Fruit fly (Drosophila melanogaster) whole organism, embryonic: ENCODE data around the gene sloth1.

Source experiments
- CG13424 ChIP-seq: fragments of 200-800 bp; sonication (Bioruptor generic); optimal IDR thresholded peaks from 2 replicates; lab custom pipeline; 2019; ENCODE audit warnings: missing biosample characterization, mild to moderate bottlenecking, missing genetic modification characterization, moderate library complexity
- CG8924 ChIP-seq: fragments of 200-800 bp; optimal IDR thresholded peaks from 3 replicates; lab custom pipeline; 2019; ENCODE audit warnings: missing biosample characterization, mild to moderate bottlenecking, missing genetic modification characterization, moderate library complexity
- Hr78 ChIP-seq, 2 experiments: fragments of 200-800 bp in 1 of 2; fragments of >200 bp in 1 of 2; sonication (Bioruptor generic) in 1 of 2; optimal IDR thresholded peaks; 2 replicates each; lab custom pipeline; 2017 to 2019; ENCODE audit warnings: missing biosample characterization in 2 of 2, missing genetic modification characterization in 2 of 2, mild to moderate bottlenecking in 1 of 2, moderate library complexity in 1 of 2
- cad ChIP-seq: fragments of >200 bp; optimal IDR thresholded peaks from 2 replicates; lab custom pipeline; 2017; ENCODE audit warnings: missing biosample characterization, missing genetic modification characterization
- dimm ChIP-seq: fragments of 200-800 bp; sonication (Bioruptor generic); IDR thresholded peaks from 2 replicates; pipeline ENCODE4 v1.3.6; 2022; ENCODE audit warnings: missing biosample characterization, missing genetic modification characterization
- phol ChIP-seq: fragments of 200-800 bp; sonication (Bioruptor generic); optimal IDR thresholded peaks from 3 replicates; lab custom pipeline; 2018; ENCODE audit warnings: missing biosample characterization, mild to moderate bottlenecking, missing genetic modification characterization, moderate library complexity

- TF ChIP-seq phol (tag; lab: Kevin White, UChicago) (peak; percentile 29), CG8924 (tag; lab: Kevin White, UChicago) (peak; percentile 8), cad (GFP tag; lab: Kevin White, UChicago) (no peak), Hr78 (GFP tag; optimal IDR thresholded peaks at IDR 0.05; lab: Kevin White, UChicago) (no peak), CG13424 (tag; lab: Kevin White, UChicago) (no peak), dimm (GFP tag; lab: Robert Waterston, UW) (no peak)
Observed at dm6 chrX:6983500-6984320, 27.4 kb upstream of the sloth1 start.
